Worm (Caenorhabditis elegans) whole organism, L3 larva: ENCODE results near the gene E02H4.7.

Experiments used
- aly-2 ChIP-seq: fragments of 150-350 bp; optimal IDR thresholded peaks from 2 replicates; lab custom pipeline; 2014; ENCODE audit warnings: missing biosample characterization, missing genetic modification characterization
- ama-1 ChIP-seq: fragments of 150-350 bp; optimal IDR thresholded peaks from 2 replicates; lab custom pipeline; 2018
- lin-15B ChIP-seq: fragments of 150-350 bp; optimal IDR thresholded peaks from 2 replicates; lab custom pipeline; 2014; ENCODE audit warnings: missing biosample characterization, missing genetic modification characterization
- mml-1 ChIP-seq: fragments of 150-350 bp; sonication (generic microtip); optimal IDR thresholded peaks from 3 replicates; lab custom pipeline; 2014; ENCODE audit warnings: missing biosample characterization, missing genetic modification characterization
- nhr-12 ChIP-seq: fragments of 150-350 bp; optimal IDR thresholded peaks from 2 replicates; lab custom pipeline; 2014; ENCODE audit warnings: missing biosample characterization, missing genetic modification characterization
- skn-1 ChIP-seq: fragments of 150-350 bp; optimal IDR thresholded peaks from 2 replicates; lab custom pipeline; 2014; ENCODE audit warnings: missing biosample characterization, missing genetic modification characterization
- unc-62 ChIP-seq: fragments of 150-350 bp; sonication (generic microtip); optimal IDR thresholded peaks from 4 replicates; lab custom pipeline; 2014; ENCODE audit warnings: missing biosample characterization, missing genetic modification reagents, missing genetic modification characterization
- ztf-4 ChIP-seq: fragments of 150-350 bp; optimal IDR thresholded peaks from 2 replicates; lab custom pipeline; 2014; ENCODE audit warnings: missing biosample characterization, missing genetic modification characterization

DNA sequence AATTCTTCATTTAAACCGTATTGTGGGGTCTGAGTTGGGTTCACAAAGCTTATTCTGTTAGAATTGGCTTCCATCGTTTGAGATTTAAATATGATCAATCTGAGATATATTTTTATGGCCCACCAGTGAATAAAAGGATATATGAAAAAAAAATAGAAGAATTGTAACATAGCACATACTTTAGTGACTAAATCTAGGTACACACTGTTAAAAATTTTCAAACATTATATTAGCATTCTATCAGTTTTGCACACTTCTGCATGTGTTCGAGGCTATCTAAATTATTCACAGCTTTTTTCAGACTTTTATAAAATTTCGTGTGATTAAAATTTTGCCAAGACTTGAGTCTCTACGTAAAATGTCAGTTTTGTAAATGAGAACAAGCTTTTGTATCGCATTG lies 25.5 kb downstream of the E02H4.7 start, which contains the start of gene E02H4.2:
- TF ChIP-seq unc-62 (no peak), nhr-12 (tag; lab: Kevin White, UChicago) (no peak), skn-1 (tag; lab: Kevin White, UChicago) (no peak), ama-1 (no peak), lin-15B (tag; lab: Kevin White, UChicago) (no peak), aly-2 (tag; lab: Kevin White, UChicago) (no peak), ztf-4 (tag; lab: Kevin White, UChicago) (no peak), mml-1 (no peak)
